Fruit fly (Drosophila melanogaster): ENCODE results near the gene CG5162.

CG5162 gene

DNA sequence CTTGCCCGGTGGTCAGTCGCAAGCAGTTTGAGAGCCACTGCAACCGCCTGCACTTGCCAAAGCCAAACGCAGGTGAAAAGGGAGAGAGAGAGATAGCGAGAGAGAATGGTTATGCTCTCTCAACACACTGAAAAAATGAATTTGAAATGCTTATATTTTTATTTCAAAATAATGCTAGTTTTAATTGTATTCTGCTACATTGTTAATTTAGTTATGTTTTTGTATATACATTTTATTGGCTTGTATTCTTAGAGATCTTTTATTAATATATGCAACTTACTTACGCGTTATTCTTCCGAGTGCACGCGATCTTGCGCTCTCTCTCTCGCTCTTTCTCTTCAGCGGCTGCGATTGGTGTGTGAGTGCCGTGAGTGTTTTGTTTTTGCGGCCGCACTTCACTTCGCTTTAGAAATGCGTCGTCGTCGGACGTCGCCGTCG is 36.6 kb upstream of the CG5162 start (continued):
- TF ChIP-seq al (GFP tag; IDR thresholded peaks at IDR 0.05), result peak; percentile 97
- no peak for TF ChIP-seq CG10543 (GFP tag; optimal IDR thresholded peaks at IDR 0.05)
- TF ChIP-seq CG32532 (GFP tag; IDR thresholded peaks at IDR 0.05), result peak; percentile 98
- TF ChIP-seq CG6791 (GFP tag; IDR thresholded peaks at IDR 0.05; ENCODE audit: partially characterized antibody), result no peak
- TF ChIP-seq CG34224 (GFP tag; IDR thresholded peaks at IDR 0.05; ENCODE audit: partially characterized antibody), result no peak
- TF ChIP-seq crp (GFP tag; optimal IDR thresholded peaks at IDR 0.05), result no peak
- peak; percentile 80 for TF ChIP-seq CG10274 (GFP tag; optimal IDR thresholded peaks at IDR 0.05)
- peak; percentile 98 for TF ChIP-seq Mrtf (GFP tag; IDR thresholded peaks at IDR 0.05)
- peak; percentile 87 to 93 for TF ChIP-seq Trl (optimal IDR thresholded peaks at IDR 0.05)
- peak; percentile 93 for TF ChIP-seq Trl (GFP tag; optimal IDR thresholded peaks at IDR 0.05)
- peak; percentile 70 for TF ChIP-seq HLH54F (GFP tag; optimal IDR thresholded peaks at IDR 0.05)
- peak; percentile 96 for TF ChIP-seq caup (GFP tag; optimal IDR thresholded peaks at IDR 0.05; ENCODE audit: severe bottlenecking)
- peak; percentile 97 for TF ChIP-seq CG18476 (GFP tag; optimal IDR thresholded peaks at IDR 0.05)
- no peak for TF ChIP-seq vnd (GFP tag; IDR thresholded peaks at IDR 0.05; ENCODE audit: partially characterized antibody)
- TF ChIP-seq Atf6 (GFP tag; IDR thresholded peaks at IDR 0.05), result peak; percentile 89
- peak; percentile 99 for TF ChIP-seq bowl (GFP tag; IDR thresholded peaks at IDR 0.05)
- peak; percentile 98 for TF ChIP-seq Oaz (GFP tag; IDR thresholded peaks at IDR 0.05)
- peak; percentile 56 for TF ChIP-seq ash1 (GFP tag; optimal IDR thresholded peaks at IDR 0.05)
- no peak for TF ChIP-seq maf-S (GFP tag; optimal IDR thresholded peaks at IDR 0.05)
- no peak for TF ChIP-seq CG5953 (GFP tag; IDR thresholded peaks at IDR 0.05)
- TF ChIP-seq Drgx (GFP tag; IDR thresholded peaks at IDR 0.05), result peak; percentile 99
- peak; percentile 94 for TF ChIP-seq ssp (GFP tag; IDR thresholded peaks at IDR 0.05)
- peak; percentile 71 for TF ChIP-seq CG2202 (tag; optimal IDR thresholded peaks at IDR 0.05)
- TF ChIP-seq Meics (GFP tag; optimal IDR thresholded peaks at IDR 0.05), result peak; percentile 96
- peak; percentile 99 for TF ChIP-seq tap (tag; optimal IDR thresholded peaks at IDR 0.05)
- no peak for TF ChIP-seq CG2120 (GFP tag; optimal IDR thresholded peaks at IDR 0.05)
- peak; percentile 40 for TF ChIP-seq Vsx1 (GFP tag; optimal IDR thresholded peaks at IDR 0.05)
- peak; percentile 97 for TF ChIP-seq phol (tag; optimal IDR thresholded peaks at IDR 0.05)
- TF ChIP-seq CG12104 (GFP tag; optimal IDR thresholded peaks at IDR 0.05), result peak; percentile 94
- TF ChIP-seq lola (GFP tag; optimal IDR thresholded peaks at IDR 0.05), result no peak
- peak; percentile 99 for TF ChIP-seq CG18262 (tag; optimal IDR thresholded peaks at IDR 0.05)
- peak; percentile 96 for TF ChIP-seq CG8290 (GFP tag; optimal IDR thresholded peaks at IDR 0.05)
- no peak for TF ChIP-seq CG8290 (tag; optimal IDR thresholded peaks at IDR 0.05)
- peak; percentile 98 for TF ChIP-seq gt (GFP tag; IDR thresholded peaks at IDR 0.05)
- peak; percentile 96 for TF ChIP-seq CG1233 (GFP tag; optimal IDR thresholded peaks at IDR 0.05)
- TF ChIP-seq zen2 (GFP tag; IDR thresholded peaks at IDR 0.05; ENCODE audit: partially characterized antibody), result no peak
- peak; percentile 94 for TF ChIP-seq fd3F (GFP tag; optimal IDR thresholded peaks at IDR 0.05)
- peak; percentile 94 for TF ChIP-seq CG31441 (GFP tag; IDR thresholded peaks at IDR 0.05)
- TF ChIP-seq CG8089 (GFP tag; optimal IDR thresholded peaks at IDR 0.05), result peak; percentile 90
- no peak for TF ChIP-seq Ssrp (tag; optimal IDR thresholded peaks at IDR 0.05)
- TF ChIP-seq sim (GFP tag; IDR thresholded peaks at IDR 0.05), result peak; percentile 99
- TF ChIP-seq croc (GFP tag; conservative IDR thresholded peaks at IDR 0.05), result peak; percentile 99
- no peak for TF ChIP-seq tx (GFP tag; optimal IDR thresholded peaks at IDR 0.05)
- peak; percentile 97 for TF ChIP-seq CG10654 (GFP tag; optimal IDR thresholded peaks at IDR 0.05)
- TF ChIP-seq salm (tag; optimal IDR thresholded peaks at IDR 0.05), result no peak
- TF ChIP-seq Neu2 (GFP tag; optimal IDR thresholded peaks at IDR 0.05; ENCODE audit: borderline replicate concordance), result peak; percentile 68
- TF ChIP-seq CG10431 (GFP tag; optimal IDR thresholded peaks at IDR 0.05), result no peak
- peak; percentile 93 for TF ChIP-seq CG4328 (GFP tag; optimal IDR thresholded peaks at IDR 0.05)
- peak; percentile 98 for TF ChIP-seq Nf-YA (GFP tag; IDR thresholded peaks at IDR 0.05)
- TF ChIP-seq sr (GFP tag; IDR thresholded peaks at IDR 0.05), result peak; percentile 91
- no peak for TF ChIP-seq usp (GFP tag; optimal IDR thresholded peaks at IDR 0.05)
